Fruit fly (Drosophila melanogaster): Measurements from ENCODE around the gene CG10713.

Gene CG10713

DNA sequence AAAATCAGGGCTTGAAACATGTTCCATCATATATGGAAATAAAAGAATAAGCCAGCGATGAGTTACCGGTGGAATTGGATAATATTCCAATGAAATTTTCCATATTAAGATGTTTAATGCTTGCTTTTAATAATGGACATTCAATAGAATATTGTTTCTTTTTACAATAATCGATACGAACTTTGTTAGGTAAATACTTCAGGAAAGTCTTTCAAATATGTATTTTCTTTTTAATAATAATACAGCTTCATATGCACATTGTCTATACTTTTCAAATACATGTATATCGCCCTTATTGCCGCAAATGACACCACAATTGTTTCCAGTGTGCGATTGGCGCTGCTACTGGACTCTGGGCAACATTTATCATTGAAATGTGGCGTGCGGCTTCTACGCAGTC, 28.2 kb downstream of the CG10713 start (continued):
- TF ChIP-seq ac (GFP tag; optimal IDR thresholded peaks at IDR 0.05) (no peak), CG6254 (GFP tag; optimal IDR thresholded peaks at IDR 0.05) (no peak), phol (tag; optimal IDR thresholded peaks at IDR 0.05) (peak; percentile 18), bowl (GFP tag; IDR thresholded peaks at IDR 0.05) (no peak), CG14710 (tag; optimal IDR thresholded peaks at IDR 0.05) (peak; percentile 3), mirr (GFP tag; optimal IDR thresholded peaks at IDR 0.05) (no peak), Hr51 (GFP tag; optimal IDR thresholded peaks at IDR 0.05) (no peak), TFAM (GFP tag; optimal IDR thresholded peaks at IDR 0.05) (no peak), Xrp1 (GFP tag; IDR thresholded peaks at IDR 0.05) (no peak), tio (GFP tag; optimal IDR thresholded peaks at IDR 0.05) (peak; percentile 20), Blimp-1 (GFP tag; optimal IDR thresholded peaks at IDR 0.05) (no peak), CG2712 (tag; optimal IDR thresholded peaks at IDR 0.05) (peak; percentile 2), fu2 (GFP tag; optimal IDR thresholded peaks at IDR 0.05) (no peak), CG7745 (tag; optimal IDR thresholded peaks at IDR 0.05) (no peak), D19B (GFP tag; optimal IDR thresholded peaks at IDR 0.05) (no peak), CG9817 (tag; optimal IDR thresholded peaks at IDR 0.05) (no peak), Lpt (GFP tag; optimal IDR thresholded peaks at IDR 0.05) (no peak), Med (GFP tag) (peak; percentile 41), Hr78 (GFP tag; optimal IDR thresholded peaks at IDR 0.05) (no peak), CG6683 (GFP tag; optimal IDR thresholded peaks at IDR 0.05) (no peak), Ada2b (GFP tag; IDR thresholded peaks at IDR 0.05) (no peak), NFAT (GFP tag; IDR thresholded peaks at IDR 0.05) (no peak), repo (GFP tag; optimal IDR thresholded peaks at IDR 0.05) (no peak), pzg (GFP tag; optimal IDR thresholded peaks at IDR 0.05) (no peak), ci (GFP tag; IDR thresholded peaks at IDR 0.05) (no peak), zf30C (GFP tag; optimal IDR thresholded peaks at IDR 0.05) (no peak), gem (tag; optimal IDR thresholded peaks at IDR 0.05) (peak; percentile 6), CG6689 (GFP tag; IDR thresholded peaks at IDR 0.05) (no peak), prd (optimal IDR thresholded peaks at IDR 0.05) (no peak), prd (GFP tag; IDR thresholded peaks at IDR 0.05) (no peak), CG11085 (GFP tag; IDR thresholded peaks at IDR 0.05) (no peak), CG9727 (GFP tag; optimal IDR thresholded peaks at IDR 0.05) (peak; percentile 37), dm (GFP tag; optimal IDR thresholded peaks at IDR 0.05) (no peak), CG11504 (tag; optimal IDR thresholded peaks at IDR 0.05) (peak; percentile 24), Bgb (GFP tag; IDR thresholded peaks at IDR 0.05; ENCODE audit: partially characterized antibody) (no peak), danr (GFP tag; IDR thresholded peaks at IDR 0.05) (no peak), CG13894 (tag; optimal IDR thresholded peaks at IDR 0.05) (no peak), E2f2 (GFP tag; IDR thresholded peaks at IDR 0.05) (no peak), da (GFP tag; optimal IDR thresholded peaks at IDR 0.05) (no peak), Mad (GFP tag; optimal IDR thresholded peaks at IDR 0.05) (no peak), CG15011 (GFP tag; optimal IDR thresholded peaks at IDR 0.05) (no peak), sug (tag; optimal IDR thresholded peaks at IDR 0.05) (no peak), CG12071 (GFP tag; optimal IDR thresholded peaks at IDR 0.05) (no peak), CG17612 (GFP tag; IDR thresholded peaks at IDR 0.05) (no peak), CG12219 (GFP tag; optimal IDR thresholded peaks at IDR 0.05) (no peak), p53 (GFP tag; optimal IDR thresholded peaks at IDR 0.05) (no peak), sens (GFP tag) (peak; percentile 84), CG10979 (tag; optimal IDR thresholded peaks at IDR 0.05) (peak; percentile 6), nerfin-1 (tag; optimal IDR thresholded peaks at IDR 0.05) (no peak), CG17361 (GFP tag; IDR thresholded peaks at IDR 0.05) (0 out of 3 replicates have a peak, but pooled peaks have one; percentile 37), fd96Cb (tag; optimal IDR thresholded peaks at IDR 0.05) (no peak), CG17829 (tag; optimal IDR thresholded peaks at IDR 0.05) (peak; percentile 11)
